Fruit fly (Drosophila melanogaster) whole organism, prepupa: ENCODE measurements around the gene CG6276.

Experiments
- CG32006 ChIP-seq: fragments of 200-800 bp; sonication (Bioruptor generic); optimal IDR thresholded peaks from 3 replicates; lab custom pipeline; 2017; ENCODE audit warnings: missing biosample characterization, mild to moderate bottlenecking, missing genetic modification characterization
- Eip93F ChIP-seq: fragments of 200-800 bp; sonication (Bioruptor generic); optimal IDR thresholded peaks from 2 replicates; lab custom pipeline; 2016; ENCODE audit warnings: missing biosample characterization, mild to moderate bottlenecking, missing genetic modification characterization
- Hr39 ChIP-seq: fragments of 200-800 bp; sonication (Bioruptor generic); optimal IDR thresholded peaks from 2 replicates; lab custom pipeline; 2016; ENCODE audit warnings: missing biosample characterization, missing genetic modification characterization
- Sox102F ChIP-seq: fragments of 200-800 bp; sonication (Bioruptor generic); optimal IDR thresholded peaks from 2 replicates; lab custom pipeline; 2016; ENCODE audit warnings: missing biosample characterization, mild to moderate bottlenecking, missing genetic modification characterization
- esn ChIP-seq: fragments of 200-800 bp; sonication (Bioruptor generic); optimal IDR thresholded peaks from 2 replicates; lab custom pipeline; 2016; ENCODE audit warnings: missing biosample characterization, mild to moderate bottlenecking, missing genetic modification characterization, moderate library complexity

DNA sequence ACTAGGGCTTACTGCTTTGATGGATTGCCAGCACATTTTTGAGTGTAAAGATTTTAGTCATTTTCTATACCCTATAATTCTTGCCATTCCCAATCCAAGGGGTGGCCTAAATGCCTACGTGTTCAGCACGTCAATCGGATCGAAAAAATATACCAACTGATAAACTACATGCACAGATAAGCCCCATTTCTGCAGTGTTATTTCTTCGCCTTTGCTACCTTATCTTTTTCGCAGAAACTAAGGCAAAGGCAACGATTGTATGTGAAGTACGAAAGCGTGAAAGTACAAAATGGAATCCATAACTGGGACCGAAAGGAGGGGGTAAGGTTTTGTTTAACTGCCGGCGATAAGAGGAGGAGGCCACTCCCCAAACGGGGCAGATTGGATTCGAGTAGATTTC, 22.0 kb downstream of the CG6276 start:
- TF ChIP-seq Hr39 (GFP tag; lab: Kevin White, UChicago) (no peak), CG32006 (GFP tag; lab: Kevin White, UChicago) (no peak), Sox102F (GFP tag; lab: Kevin White, UChicago) (no peak), esn (GFP tag; lab: Kevin White, UChicago) (no peak), Eip93F (no peak)
